Worm (Caenorhabditis elegans): Measurements from ENCODE around the gene arv-1.

DNA sequence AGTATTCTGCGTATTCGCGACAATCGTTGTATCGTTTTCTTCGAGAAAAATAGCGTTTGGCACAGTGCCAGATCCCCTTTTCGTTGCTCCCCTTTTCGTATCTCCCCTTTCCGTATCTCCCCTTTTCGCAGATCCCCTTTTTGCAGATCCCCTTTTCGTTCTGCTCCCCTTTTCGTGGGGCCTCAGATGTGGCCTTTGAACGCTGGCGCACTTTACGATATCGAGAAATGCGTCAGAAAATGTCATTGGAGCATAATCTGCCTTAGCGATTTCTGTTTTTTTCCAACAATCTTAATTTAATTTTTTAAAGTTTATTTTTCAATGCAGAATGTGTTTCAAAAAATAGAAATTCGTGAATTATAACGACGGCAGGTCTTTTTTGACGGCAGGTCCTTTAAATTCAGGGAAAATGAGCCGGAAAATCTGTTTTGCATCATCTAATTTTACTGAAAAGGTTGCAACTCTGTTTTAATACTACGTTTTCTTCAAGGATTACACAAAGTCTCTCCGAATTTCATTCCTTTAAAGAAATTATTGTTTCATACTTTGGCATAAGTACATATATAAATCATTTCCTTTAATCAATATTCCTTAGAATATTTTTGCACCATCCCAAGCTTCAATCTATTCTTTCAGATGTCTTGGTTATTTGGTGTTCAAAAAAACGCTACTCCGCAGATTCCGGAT, 47.9 kb upstream of the arv-1 start, which contains the start of gene atad-3:
- TF ChIP-seq ets-7 (tag; optimal IDR thresholded peaks at IDR 0.05) (peak; percentile 78), hmbx-1 (tag; optimal IDR thresholded peaks at IDR 0.05) (no peak), ama-1 (optimal IDR thresholded peaks at IDR 0.05) (no peak), hmg-4 (GFP tag; optimal IDR thresholded peaks at IDR 0.05) (peak; percentile 72), pes-1 (GFP tag; IDR thresholded peaks at IDR 0.05) (peak; percentile 94), ceh-36 (tag; optimal IDR thresholded peaks at IDR 0.05) (peak; percentile 27), aly-1 (tag; optimal IDR thresholded peaks at IDR 0.05) (no peak)
